Worm (Caenorhabditis elegans): Measurements from ENCODE around the gene C07B5.6.

Gene C07B5.6

DNA sequence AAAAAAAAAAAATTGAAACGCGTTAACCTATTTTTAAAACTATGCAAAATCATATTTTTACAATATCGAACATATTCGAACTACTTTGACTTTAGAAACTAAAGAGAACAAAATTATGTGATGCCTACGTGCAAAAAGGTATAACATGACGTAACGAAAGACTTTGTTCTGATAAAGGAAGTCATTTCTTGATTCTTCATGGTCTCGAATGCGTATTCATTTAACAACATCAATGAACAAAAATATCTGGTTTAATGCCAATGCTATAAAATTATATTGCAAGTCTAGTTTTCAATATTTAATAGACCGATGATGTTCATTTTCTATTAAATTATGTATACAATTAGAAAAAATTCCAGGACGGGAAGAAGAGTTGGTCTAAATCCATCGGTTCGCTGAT, 17.2 kb downstream of the C07B5.6 start:
- TF ChIP-seq fos-1 (tag; optimal IDR thresholded peaks at IDR 0.05), result no peak
- peak; percentile 36 for TF ChIP-seq tbx-2 (tag; optimal IDR thresholded peaks at IDR 0.05)
- TF ChIP-seq zag-1 (tag; optimal IDR thresholded peaks at IDR 0.05), result no peak
- TF ChIP-seq ama-1 (optimal IDR thresholded peaks at IDR 0.05), result peak; percentile 71
- TF ChIP-seq nhr-23 (tag; optimal IDR thresholded peaks at IDR 0.05), result peak; percentile 2
- TF ChIP-seq nhr-25 (tag; optimal IDR thresholded peaks at IDR 0.05), result peak; percentile 41

DNA sequence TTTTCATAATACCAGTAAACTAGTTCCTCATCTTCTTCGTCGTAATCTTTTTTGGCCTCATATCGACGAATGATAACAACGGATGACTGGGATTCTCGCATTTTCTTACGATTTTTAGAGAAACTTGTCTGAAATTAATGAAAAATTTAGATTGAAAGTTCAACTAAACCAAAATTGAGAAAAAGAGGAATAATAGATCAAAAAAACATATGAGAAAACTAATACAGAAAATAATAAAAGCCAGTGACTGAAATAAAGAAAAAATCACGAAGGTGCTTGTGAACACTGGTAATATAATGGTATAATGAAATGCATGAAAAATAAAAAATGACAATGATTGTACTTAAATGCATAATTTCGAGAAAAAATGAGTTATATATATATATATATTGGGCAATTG, 17.8 kb downstream of the C07B5.6 start, which contains the start of gene C07B5.8:
Gene C07B5.8, minus strand, starts transcription at position 101 of the 400 bp plus-strand sequence.
- TF ChIP-seq lin-15B (tag; optimal IDR thresholded peaks at IDR 0.05) (no peak), nhr-12 (tag; optimal IDR thresholded peaks at IDR 0.05) (no peak), snpc-4 (tag; optimal IDR thresholded peaks at IDR 0.05) (no peak), nhr-43 (tag; optimal IDR thresholded peaks at IDR 0.05; ENCODE audit: poor library complexity, severe bottlenecking) (no peak), ceh-9 (tag; optimal IDR thresholded peaks at IDR 0.05) (no peak), lin-39 (tag; optimal IDR thresholded peaks at IDR 0.05) (no peak), hmg-11 (tag; optimal IDR thresholded peaks at IDR 0.05) (no peak), aly-2 (tag; optimal IDR thresholded peaks at IDR 0.05) (no peak), unc-62 (GFP tag; optimal IDR thresholded peaks at IDR 0.05) (no peak), elt-2 (tag; optimal IDR thresholded peaks at IDR 0.05) (no peak), egl-5 (tag; optimal IDR thresholded peaks at IDR 0.05) (no peak), nhr-76 (tag; optimal IDR thresholded peaks at IDR 0.05) (no peak), lsy-12 (tag; optimal IDR thresholded peaks at IDR 0.05) (no peak), nhr-237 (tag; optimal IDR thresholded peaks at IDR 0.05) (no peak), jun-1 (tag; optimal IDR thresholded peaks at IDR 0.05) (no peak), fkh-2 (tag; optimal IDR thresholded peaks at IDR 0.05) (no peak), nhr-77 (tag; optimal IDR thresholded peaks at IDR 0.05) (no peak), sea-2 (GFP tag; optimal IDR thresholded peaks at IDR 0.05) (no peak)

DNA sequence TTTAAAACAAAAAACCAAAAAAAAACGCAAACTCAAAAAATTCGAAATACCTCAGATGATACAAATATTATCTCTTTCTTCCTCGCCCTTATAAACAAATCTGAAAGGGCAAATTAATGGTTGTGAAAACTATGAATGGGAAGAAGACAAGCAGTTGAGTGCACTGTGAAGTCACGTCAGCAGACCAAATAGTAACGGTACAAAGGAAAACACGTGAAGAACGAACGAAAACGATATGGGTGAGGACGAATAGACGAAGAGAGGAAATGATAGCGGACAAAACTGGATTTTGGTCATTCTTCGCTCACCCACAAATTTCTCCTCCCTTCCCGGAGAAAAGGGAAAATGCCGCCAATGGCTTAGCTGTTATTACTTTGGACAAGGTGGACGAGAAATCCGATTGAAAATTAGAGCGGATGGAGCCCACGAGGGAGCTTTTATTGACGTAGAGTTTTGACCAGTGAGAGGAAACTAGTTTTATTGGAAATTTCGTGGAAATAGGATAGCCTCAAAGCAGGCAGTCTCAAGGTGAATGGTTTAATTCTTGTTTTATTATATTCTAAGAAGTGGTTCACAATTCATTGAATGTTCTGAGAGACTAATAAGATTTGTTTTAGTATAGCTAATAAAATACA, 18.8 kb downstream of the C07B5.6 start:
- TF ChIP-seq ama-1 (optimal IDR thresholded peaks at IDR 0.05) (no peak), lin-39 (tag; optimal IDR thresholded peaks at IDR 0.05) (no peak), pqm-1 (tag; optimal IDR thresholded peaks at IDR 0.05) (peak; percentile 52), daf-12 (tag; optimal IDR thresholded peaks at IDR 0.05) (no peak), nhr-23 (tag; optimal IDR thresholded peaks at IDR 0.05) (peak; percentile 56), nhr-76 (tag; optimal IDR thresholded peaks at IDR 0.05) (no peak), ceh-82 (tag; optimal IDR thresholded peaks at IDR 0.05) (no peak), nhr-28 (tag; optimal IDR thresholded peaks at IDR 0.05) (no peak), zag-1 (tag; optimal IDR thresholded peaks at IDR 0.05) (no peak), ceh-28 (tag; optimal IDR thresholded peaks at IDR 0.05) (no peak), ceh-16 (tag; optimal IDR thresholded peaks at IDR 0.05) (no peak), elt-2 (tag; optimal IDR thresholded peaks at IDR 0.05) (no peak), unc-62 (GFP tag; optimal IDR thresholded peaks at IDR 0.05) (no peak), elt-1 (tag; optimal IDR thresholded peaks at IDR 0.05) (no peak), nhr-77 (tag; optimal IDR thresholded peaks at IDR 0.05) (no peak), ceh-9 (tag; optimal IDR thresholded peaks at IDR 0.05) (no peak), nhr-11 (tag; optimal IDR thresholded peaks at IDR 0.05) (no peak), pha-4 (tag; optimal IDR thresholded peaks at IDR 0.05) (no peak), mml-1 (tag; optimal IDR thresholded peaks at IDR 0.05) (no peak), mdl-1 (tag; optimal IDR thresholded peaks at IDR 0.05) (no peak), lsy-12 (tag; optimal IDR thresholded peaks at IDR 0.05) (no peak), skn-1 (tag; optimal IDR thresholded peaks at IDR 0.05) (no peak), lin-15B (tag; optimal IDR thresholded peaks at IDR 0.05) (no peak), sea-2 (GFP tag; optimal IDR thresholded peaks at IDR 0.05) (no peak), eor-1 (tag; optimal IDR thresholded peaks at IDR 0.05) (no peak), nhr-67 (tag; optimal IDR thresholded peaks at IDR 0.05) (no peak), fkh-2 (tag; optimal IDR thresholded peaks at IDR 0.05) (no peak), fkh-10 (GFP tag; optimal IDR thresholded peaks at IDR 0.05) (no peak), nhr-237 (tag; optimal IDR thresholded peaks at IDR 0.05) (no peak), elt-3 (tag; optimal IDR thresholded peaks at IDR 0.05) (peak in 1 of 3 experiments; percentile 50), hmg-11 (tag; optimal IDR thresholded peaks at IDR 0.05) (no peak), snpc-4 (tag; optimal IDR thresholded peaks at IDR 0.05) (no peak), ztf-11 (tag; optimal IDR thresholded peaks at IDR 0.05) (no peak), tbx-2 (tag; optimal IDR thresholded peaks at IDR 0.05) (no peak), unc-39 (tag; optimal IDR thresholded peaks at IDR 0.05) (no peak), egl-5 (tag; optimal IDR thresholded peaks at IDR 0.05) (no peak), jun-1 (tag; optimal IDR thresholded peaks at IDR 0.05) (peak; percentile 15), fos-1 (tag; optimal IDR thresholded peaks at IDR 0.05) (no peak), aly-2 (tag; optimal IDR thresholded peaks at IDR 0.05) (no peak), nhr-43 (tag; optimal IDR thresholded peaks at IDR 0.05; ENCODE audit: poor library complexity, severe bottlenecking) (peak; percentile 67), nhr-25 (tag; optimal IDR thresholded peaks at IDR 0.05) (peak; percentile 84), nhr-12 (tag; optimal IDR thresholded peaks at IDR 0.05) (no peak)
